Worm (Caenorhabditis elegans): ENCODE data around the gene him-3.

him-3 gene

ce11 chrIV:7017123-7017674 is 39.9 kb downstream of the him-3 start, which contains the start of gene gldi-4:
gldi-4 (plus strand) TSS chrIV:7017624.
- TF ChIP-seq unc-42 (tag; optimal IDR thresholded peaks at IDR 0.05) (peak; percentile 22), lin-11 (tag; optimal IDR thresholded peaks at IDR 0.05) (no peak), C08G9.2 (tag; optimal IDR thresholded peaks at IDR 0.05) (no peak), hlh-6 (tag; optimal IDR thresholded peaks at IDR 0.05) (no peak), ceh-48 (tag; optimal IDR thresholded peaks at IDR 0.05) (peak; percentile 69), nfya-1 (tag; optimal IDR thresholded peaks at IDR 0.05) (no peak), odd-2 (tag; optimal IDR thresholded peaks at IDR 0.05) (no peak), rnt-1 (tag; optimal IDR thresholded peaks at IDR 0.05) (no peak), ets-4 (tag; optimal IDR thresholded peaks at IDR 0.05) (no peak)

ce11 chrIV:7018623-7019022 is 41.3 kb downstream of the him-3 start:
- TF ChIP-seq Y22D7AL.16 (tag; optimal IDR thresholded peaks at IDR 0.05) (no peak), ceh-2 (tag; optimal IDR thresholded peaks at IDR 0.05) (no peak), ceh-30 (tag; optimal IDR thresholded peaks at IDR 0.05) (no peak), ttx-3 (tag; optimal IDR thresholded peaks at IDR 0.05) (no peak), fax-1 (tag; optimal IDR thresholded peaks at IDR 0.05) (no peak), C08G9.2 (tag; optimal IDR thresholded peaks at IDR 0.05) (no peak), gmeb-2 (tag; optimal IDR thresholded peaks at IDR 0.05) (no peak), elt-2 (tag; optimal IDR thresholded peaks at IDR 0.05) (no peak), T23F11.4 (GFP tag; optimal IDR thresholded peaks at IDR 0.05) (no peak), ahr-1 (tag; optimal IDR thresholded peaks at IDR 0.05) (no peak), hlh-15 (tag; optimal IDR thresholded peaks at IDR 0.05) (no peak), sox-4 (tag; optimal IDR thresholded peaks at IDR 0.05) (no peak), K02D7.2 (tag; optimal IDR thresholded peaks at IDR 0.05) (no peak)

- TF ChIP-seq fkh-6 (tag; optimal IDR thresholded peaks at IDR 0.05) = no peak
- TF ChIP-seq ceh-14 (tag; optimal IDR thresholded peaks at IDR 0.05) = no peak
- no peak for TF ChIP-seq pat-9 (tag; optimal IDR thresholded peaks at IDR 0.05)
- TF ChIP-seq hlh-15 (tag; optimal IDR thresholded peaks at IDR 0.05) = no peak
- TF ChIP-seq tbx-7 (tag; optimal IDR thresholded peaks at IDR 0.05) = no peak
- no peak for TF ChIP-seq pqm-1 (tag; optimal IDR thresholded peaks at IDR 0.05)
- no peak for TF ChIP-seq ceh-9 (tag; optimal IDR thresholded peaks at IDR 0.05)
Measured at ce11 chrIV:7020630-7021029, 43.3 kb downstream of the him-3 start.

- TF ChIP-seq Y22D7AL.16 (tag; optimal IDR thresholded peaks at IDR 0.05) = no peak
- no peak for TF ChIP-seq ceh-45 (GFP tag; IDR thresholded peaks at IDR 0.05)
- TF ChIP-seq elt-2 (tag; optimal IDR thresholded peaks at IDR 0.05) = no peak
- no peak for TF ChIP-seq hlh-8 (tag; optimal IDR thresholded peaks at IDR 0.05)
- no peak for TF ChIP-seq C38D4.7 (GFP tag; optimal IDR thresholded peaks at IDR 0.05)
- TF ChIP-seq ref-2 (tag; optimal IDR thresholded peaks at IDR 0.05) = no peak
- TF ChIP-seq mec-3 (tag; optimal IDR thresholded peaks at IDR 0.05; ENCODE audit: borderline replicate concordance) = no peak
- TF ChIP-seq K09A11.1 (tag; optimal IDR thresholded peaks at IDR 0.05; ENCODE audit: insufficient read depth) = no peak
- no peak for TF ChIP-seq rnt-1 (tag; optimal IDR thresholded peaks at IDR 0.05)
- no peak for TF ChIP-seq madf-2 (tag; optimal IDR thresholded peaks at IDR 0.05)
- TF ChIP-seq hlh-30 (tag; optimal IDR thresholded peaks at IDR 0.05; ENCODE audit: insufficient read depth) = no peak
- no peak for TF ChIP-seq ttx-3 (tag; optimal IDR thresholded peaks at IDR 0.05)
- TF ChIP-seq nfya-1 (tag; optimal IDR thresholded peaks at IDR 0.05) = no peak
- no peak for TF ChIP-seq syd-9 (tag; optimal IDR thresholded peaks at IDR 0.05)
- TF ChIP-seq pros-1 (tag; optimal IDR thresholded peaks at IDR 0.05) = no peak
- no peak for TF ChIP-seq ceh-22 (tag; optimal IDR thresholded peaks at IDR 0.05)
- TF ChIP-seq ceh-2 (tag; optimal IDR thresholded peaks at IDR 0.05) = no peak
Measured at ce11 chrIV:7022227-7022626, 44.9 kb downstream of the him-3 start.

Measured in whole organism, late embryonic.